Worm (Caenorhabditis elegans): ENCODE measurements around the gene Y54G2A.16.

DNA sequence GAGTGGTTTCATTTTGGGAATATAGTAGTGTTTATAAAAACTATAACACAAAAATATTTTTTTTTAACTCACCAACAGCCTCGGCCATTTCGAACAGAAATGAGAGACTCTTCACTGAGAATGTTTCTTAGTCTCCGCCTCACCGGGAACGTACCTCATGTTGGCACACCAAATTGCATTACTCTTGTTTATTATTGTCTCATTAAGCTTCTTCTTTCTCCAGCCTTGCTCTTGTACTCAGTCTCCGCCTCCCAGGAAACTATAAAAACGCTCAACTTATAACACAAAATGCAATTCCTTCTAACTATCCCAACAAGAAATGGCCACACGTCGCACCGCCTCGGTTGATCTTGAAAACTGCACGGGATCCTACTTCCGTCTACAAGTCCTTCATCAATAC lies 32.1 kb downstream of the Y54G2A.16 start, which contains the start of the genes Y54G2A.48 and pudl-1:
- TF ChIP-seq him-1 (tag; optimal IDR thresholded peaks at IDR 0.05), result no peak
- no peak for TF ChIP-seq dao-5 (tag; optimal IDR thresholded peaks at IDR 0.05)
